Fruit fly (Drosophila melanogaster): ENCODE measurements around the gene eIF5B.

Gene eIF5B

DNA sequence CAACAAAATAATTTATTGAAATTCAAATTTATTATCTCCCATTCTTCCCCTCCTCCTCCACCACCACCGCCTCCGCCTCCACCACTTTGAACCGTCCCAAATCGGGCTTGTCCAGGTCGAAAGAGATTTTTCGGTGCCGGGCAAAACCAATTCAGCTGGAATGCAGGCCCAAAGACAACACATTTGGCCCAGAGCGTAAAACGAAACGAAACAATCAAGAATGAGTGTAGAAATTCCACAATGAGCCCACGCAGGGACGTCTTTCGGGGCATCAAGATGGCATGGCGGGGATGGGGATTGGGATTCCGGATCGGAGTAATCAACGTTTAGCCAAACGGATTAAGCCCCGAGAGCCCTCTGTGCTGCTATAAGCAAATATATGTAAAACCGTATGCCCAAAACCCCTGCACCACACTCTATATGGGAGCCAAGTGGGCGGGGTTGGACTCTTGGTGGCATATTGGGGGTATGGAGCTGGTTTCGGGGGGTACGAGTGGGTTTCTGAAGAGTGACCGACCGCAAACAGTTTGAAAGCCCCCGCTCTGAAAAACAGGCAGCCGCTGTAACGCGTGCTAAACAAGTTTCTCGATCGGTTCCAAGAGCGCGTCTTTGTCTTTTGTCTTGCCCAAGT is 76.7 kb downstream of the eIF5B start (continued):
- no peak for TF ChIP-seq chm (GFP tag; IDR thresholded peaks at IDR 0.05)
- no peak for TF ChIP-seq CG13775 (GFP tag; optimal IDR thresholded peaks at IDR 0.05)
- TF ChIP-seq Oli (tag; optimal IDR thresholded peaks at IDR 0.05): no peak
- TF ChIP-seq CG9727 (GFP tag; optimal IDR thresholded peaks at IDR 0.05): no peak
- TF ChIP-seq btn (GFP tag; optimal IDR thresholded peaks at IDR 0.05): no peak
- no peak for TF ChIP-seq CG10267 (tag; optimal IDR thresholded peaks at IDR 0.05)
- TF ChIP-seq gce (GFP tag; IDR thresholded peaks at IDR 0.05): no peak
- no peak for TF ChIP-seq BtbVII (GFP tag; optimal IDR thresholded peaks at IDR 0.05)
- TF ChIP-seq Dek (tag; optimal IDR thresholded peaks at IDR 0.05): no peak
- peak; percentile 9; the same call in 1 of the 2 replicates for TF ChIP-seq Bgb (GFP tag; IDR thresholded peaks at IDR 0.05; ENCODE audit: partially characterized antibody)
- TF ChIP-seq NC2β (GFP tag; optimal IDR thresholded peaks at IDR 0.05): no peak
- TF ChIP-seq CG12104 (GFP tag; optimal IDR thresholded peaks at IDR 0.05): no peak
- no peak for TF ChIP-seq CG4617 (GFP tag; optimal IDR thresholded peaks at IDR 0.05; ENCODE audit: borderline replicate concordance)
- no peak for TF ChIP-seq Blimp-1 (GFP tag; optimal IDR thresholded peaks at IDR 0.05)
- TF ChIP-seq Hr3 (GFP tag; optimal IDR thresholded peaks at IDR 0.05): no peak
- no peak for TF ChIP-seq nau (GFP tag; optimal IDR thresholded peaks at IDR 0.05)
- peak; percentile 39; the same call in 1 of the 2 replicates for TF ChIP-seq Awh (GFP tag; IDR thresholded peaks at IDR 0.05)
- TF ChIP-seq CG15514 (GFP tag; optimal IDR thresholded peaks at IDR 0.05): no peak
- TF ChIP-seq Trl (optimal IDR thresholded peaks at IDR 0.05): no peak
- TF ChIP-seq Trl (GFP tag; optimal IDR thresholded peaks at IDR 0.05): no peak
- no peak for TF ChIP-seq fd3F (GFP tag; optimal IDR thresholded peaks at IDR 0.05)
- no peak for TF ChIP-seq gfzf (GFP tag; optimal IDR thresholded peaks at IDR 0.05)
- no peak for TF ChIP-seq amos (GFP tag; IDR thresholded peaks at IDR 0.05; ENCODE audit: partially characterized antibody)
- peak; percentile 67 for TF ChIP-seq Med (GFP tag)
- TF ChIP-seq vvl (GFP tag; IDR thresholded peaks at IDR 0.05): peak; percentile 45; the same call in 1 of the 2 replicates
- TF ChIP-seq Hmx (GFP tag; optimal IDR thresholded peaks at IDR 0.05): no peak
- 0 out of 2 replicates have a peak, but pooled peaks have one; percentile 13 for TF ChIP-seq tna (GFP tag; IDR thresholded peaks at IDR 0.05; ENCODE audit: partially characterized antibody)
- TF ChIP-seq ap (GFP tag; IDR thresholded peaks at IDR 0.05): no peak
- no peak for TF ChIP-seq cato (GFP tag; optimal IDR thresholded peaks at IDR 0.05; ENCODE audit: borderline replicate concordance)
- peak; percentile 93 for TF ChIP-seq kni (GFP tag; optimal IDR thresholded peaks at IDR 0.05)
- no peak for TF ChIP-seq ci (GFP tag; IDR thresholded peaks at IDR 0.05)
- TF ChIP-seq ab (GFP tag; optimal IDR thresholded peaks at IDR 0.05): no peak
- TF ChIP-seq pita (GFP tag; optimal IDR thresholded peaks at IDR 0.05): no peak
- TF ChIP-seq dmrt99B (tag; optimal IDR thresholded peaks at IDR 0.05): no peak
- no peak for TF ChIP-seq CG7839 (tag; optimal IDR thresholded peaks at IDR 0.05)
- no peak for TF ChIP-seq CG12942 (GFP tag; optimal IDR thresholded peaks at IDR 0.05)
- no peak for TF ChIP-seq Vsx1 (GFP tag; optimal IDR thresholded peaks at IDR 0.05)
- TF ChIP-seq D (optimal IDR thresholded peaks at IDR 0.05): no peak
- no peak for TF ChIP-seq D (GFP tag; optimal IDR thresholded peaks at IDR 0.05)
- TF ChIP-seq sd (tag; optimal IDR thresholded peaks at IDR 0.05): peak; percentile 96
- TF ChIP-seq row (GFP tag; IDR thresholded peaks at IDR 0.05): no peak
- no peak for TF ChIP-seq CG17359 (tag; optimal IDR thresholded peaks at IDR 0.05)
- peak; percentile 96 for TF ChIP-seq CG13894 (tag; optimal IDR thresholded peaks at IDR 0.05)
- no peak for TF ChIP-seq CG7372 (GFP tag; IDR thresholded peaks at IDR 0.05)
- peak; percentile 57 for TF ChIP-seq HLHmδ (GFP tag; optimal IDR thresholded peaks at IDR 0.05)
- TF ChIP-seq Ravus (GFP tag; IDR thresholded peaks at IDR 0.05): no peak
- no peak for TF ChIP-seq CG12236 (GFP tag; optimal IDR thresholded peaks at IDR 0.05)
- peak; percentile 86; the same call in 2 of the 3 replicates for TF ChIP-seq sr (GFP tag; IDR thresholded peaks at IDR 0.05)
- TF ChIP-seq tgo (GFP tag; IDR thresholded peaks at IDR 0.05): no peak
- TF ChIP-seq CG10462 (GFP tag; optimal IDR thresholded peaks at IDR 0.05): no peak
